Worm (Caenorhabditis elegans) whole organism, L4 larva: Measurements from ENCODE around the gene ulp-4.

Experiments
- D1046.2 ChIP-seq: fragments of 200-800 bp; sonication (Bioruptor generic); IDR thresholded peaks from 2 replicates; pipeline ENCODE4 v1.3.6; 2022; ENCODE audit warnings: missing genetic modification characterization, missing compliant biosample characterization
- F10B5.3 ChIP-seq: sonication (generic microtip); optimal IDR thresholded peaks from 2 replicates; lab custom pipeline; 2016; ENCODE audit warnings: mild to moderate bottlenecking, missing genetic modification characterization, missing compliant biosample characterization
- F37D6.2 ChIP-seq: sonication (generic microtip); optimal IDR thresholded peaks from 2 replicates; lab custom pipeline; 2016; ENCODE audit warnings: mild to moderate bottlenecking, missing genetic modification characterization, missing compliant biosample characterization
- Y105C5A.15 ChIP-seq: fragments of 200-800 bp; sonication (Bioruptor generic); IDR thresholded peaks from 2 replicates; pipeline ENCODE4 v1.3.6; 2022; ENCODE audit warnings: missing genetic modification characterization, missing compliant biosample characterization
- Y48G9A.11 ChIP-seq: fragments of 200-800 bp; sonication (Bioruptor generic); IDR thresholded peaks from 2 replicates; pipeline ENCODE4 v1.3.6; 2022; ENCODE audit warnings: missing genetic modification reagents, missing genetic modification characterization, missing compliant biosample characterization
- Y5F2A.4 ChIP-seq: fragments of 200-800 bp; sonication (Bioruptor generic); optimal IDR thresholded peaks from 2 replicates; lab custom pipeline; 2018; ENCODE audit warnings: mild to moderate bottlenecking, missing genetic modification characterization, missing compliant biosample characterization
- Y75B8A.6 ChIP-seq: fragments of 200-800 bp; sonication (Bioruptor generic); IDR thresholded peaks from 2 replicates; pipeline ENCODE4 v1.3.6; 2022; ENCODE audit warnings: missing genetic modification reagents, missing genetic modification characterization, missing compliant biosample characterization
- ZK337.2 ChIP-seq: fragments of 200-800 bp; sonication (Bioruptor generic); IDR thresholded peaks from 2 replicates; pipeline ENCODE4 v1.3.6; 2022; ENCODE audit warnings: missing genetic modification reagents, missing genetic modification characterization, missing compliant biosample characterization
- aly-2 ChIP-seq: sonication (generic microtip); optimal IDR thresholded peaks from 2 replicates; lab custom pipeline; 2018; ENCODE audit warnings: missing biosample characterization, missing genetic modification characterization
- attf-4 ChIP-seq: sonication (generic microtip); optimal IDR thresholded peaks from 3 replicates; lab custom pipeline; 2017; ENCODE audit warnings: missing biosample characterization, missing genetic modification characterization
- ceh-32 ChIP-seq: sonication (generic microtip); optimal IDR thresholded peaks from 2 replicates; lab custom pipeline; 2016; ENCODE audit warnings: mild to moderate bottlenecking, missing genetic modification characterization, missing compliant biosample characterization; ENCODE audit not compliant: poor library complexity
- ces-1 ChIP-seq: fragments of 150-350 bp; sonication (generic microtip); optimal IDR thresholded peaks from 4 replicates; lab custom pipeline; 2014; ENCODE audit warnings: missing biosample characterization, missing genetic modification reagents, missing genetic modification characterization
- cey-2 ChIP-seq: sonication (generic microtip); optimal IDR thresholded peaks from 3 replicates; lab custom pipeline; 2017; ENCODE audit warnings: missing genetic modification characterization, mild to moderate bottlenecking, missing compliant biosample characterization, antibody characterized with exemption, borderline replicate concordance; ENCODE audit not compliant: insufficient read depth
- daf-16 ChIP-seq, 3 experiments: sonication (generic microtip); optimal IDR thresholded peaks; 2 replicates each; lab custom pipeline; 2016 to 2017; ENCODE audit warnings: missing genetic modification characterization in 3 of 3, missing genetic modification reagents in 3 of 3, mild to moderate bottlenecking in 2 of 3, missing compliant biosample characterization in 2 of 3, missing biosample characterization in 1 of 3, moderate library complexity in 1 of 3
- daf-19 ChIP-seq: fragments of 200-800 bp; sonication (Bioruptor generic); conservative IDR thresholded peaks from 2 replicates; pipeline ENCODE4 v1.3.6; 2022; ENCODE audit warnings: missing genetic modification characterization, missing compliant biosample characterization
- dmd-8 ChIP-seq: fragments of 200-800 bp; sonication (Bioruptor generic); IDR thresholded peaks from 2 replicates; pipeline ENCODE4 v1.3.6; 2022; ENCODE audit warnings: missing genetic modification characterization, missing compliant biosample characterization
- dpl-1 ChIP-seq: fragments of 150-350 bp; optimal IDR thresholded peaks from 2 replicates; lab custom pipeline; 2014; ENCODE audit warnings: missing biosample characterization, missing genetic modification reagents, missing genetic modification characterization
- fkh-10 ChIP-seq: fragments of 150-350 bp; optimal IDR thresholded peaks from 2 replicates; lab custom pipeline; 2014; ENCODE audit warnings: missing biosample characterization, missing genetic modification reagents, missing genetic modification characterization
- hlh-11 ChIP-seq: fragments of 200-800 bp; sonication (Bioruptor generic); optimal IDR thresholded peaks from 2 replicates; lab custom pipeline; 2018; ENCODE audit warnings: mild to moderate bottlenecking, missing genetic modification characterization, missing compliant biosample characterization
- hlh-30 ChIP-seq: sonication (generic microtip); optimal IDR thresholded peaks from 2 replicates; lab custom pipeline; 2017; ENCODE audit warnings: antibody characterized with exemption, mild to moderate bottlenecking, missing genetic modification characterization, missing compliant biosample characterization; ENCODE audit not compliant: insufficient read depth
- hmg-1.1 ChIP-seq: fragments of 200-800 bp; sonication (Bioruptor generic); IDR thresholded peaks from 2 replicates; pipeline ENCODE4 v1.3.6; 2022; ENCODE audit warnings: missing genetic modification reagents, missing genetic modification characterization, missing compliant biosample characterization
- jun-1 ChIP-seq: fragments of 150-350 bp; optimal IDR thresholded peaks from 2 replicates; lab custom pipeline; 2014; ENCODE audit warnings: missing biosample characterization, missing genetic modification reagents, missing genetic modification characterization
- lim-7 ChIP-seq: fragments of 200-800 bp; sonication (Bioruptor generic); IDR thresholded peaks from 2 replicates; pipeline ENCODE4 v1.3.6; 2022; ENCODE audit warnings: missing genetic modification characterization, missing compliant biosample characterization
- lin-1 ChIP-seq: fragments of 200-800 bp; sonication (Bioruptor generic); IDR thresholded peaks from 2 replicates; pipeline ENCODE4 v1.3.6; 2022; ENCODE audit warnings: missing genetic modification reagents, missing genetic modification characterization, missing compliant biosample characterization
- lin-29 ChIP-seq: fragments of 200-800 bp; sonication (Bioruptor generic); IDR thresholded peaks from 2 replicates; pipeline ENCODE4 v1.3.6; 2022; ENCODE audit warnings: missing genetic modification reagents, missing genetic modification characterization, missing compliant biosample characterization
- lsy-2 ChIP-seq, 2 experiments: fragments of 150-350 bp in 1 of 2; sonication (generic microtip) in 1 of 2; optimal IDR thresholded peaks; 2 replicates each; lab custom pipeline; 2014 to 2017; ENCODE audit warnings: missing biosample characterization in 2 of 2, missing genetic modification characterization in 2 of 2
- madf-5 ChIP-seq, 2 experiments: fragments of 200-800 bp; sonication (Bioruptor generic); IDR thresholded peaks; 2 replicates each; pipeline ENCODE4 v1.3.6; 2022; ENCODE audit warnings: missing compliant biosample characterization in 2 of 2, missing genetic modification characterization in 2 of 2
- madf-9 ChIP-seq: fragments of 200-800 bp; sonication (Bioruptor generic); conservative IDR thresholded peaks from 2 replicates; pipeline ENCODE4 v1.3.6; 2022; ENCODE audit warnings: missing genetic modification reagents, missing genetic modification characterization, missing compliant biosample characterization
- mdt-29 ChIP-seq: fragments of 200-800 bp; sonication (Bioruptor generic); IDR thresholded peaks from 2 replicates; pipeline ENCODE4 v1.3.6; 2022; ENCODE audit warnings: missing genetic modification reagents, missing genetic modification characterization, missing compliant biosample characterization
- mep-1 ChIP-seq: fragments of 150-350 bp; sonication (generic microtip); optimal IDR thresholded peaks from 3 replicates; lab custom pipeline; 2014; ENCODE audit warnings: missing biosample characterization, missing genetic modification characterization
- mes-2 ChIP-seq: sonication (generic microtip); optimal IDR thresholded peaks from 2 replicates; lab custom pipeline; 2016; ENCODE audit warnings: missing genotype, mild to moderate bottlenecking, missing genetic modification characterization, missing compliant biosample characterization; ENCODE audit not compliant: poor library complexity, severe bottlenecking
- nhr-10 ChIP-seq: fragments of 150-350 bp; optimal IDR thresholded peaks from 2 replicates; lab custom pipeline; 2014; ENCODE audit warnings: missing biosample characterization, missing genetic modification characterization
- nhr-25 ChIP-seq: sonication (generic microtip); optimal IDR thresholded peaks from 2 replicates; lab custom pipeline; 2017; ENCODE audit warnings: missing genetic modification characterization, mild to moderate bottlenecking, missing compliant biosample characterization, antibody characterized with exemption, moderate library complexity, borderline replicate concordance; ENCODE audit not compliant: insufficient read depth
- nhr-42 ChIP-seq: fragments of 200-800 bp; sonication (Bioruptor generic); IDR thresholded peaks from 2 replicates; pipeline ENCODE4 v1.3.6; 2022; ENCODE audit warnings: missing genetic modification characterization, missing compliant biosample characterization
- nhr-6 ChIP-seq: fragments of 150-350 bp; optimal IDR thresholded peaks from 2 replicates; lab custom pipeline; 2014; ENCODE audit warnings: missing biosample characterization, missing genetic modification characterization
- pha-4 ChIP-seq, 2 experiments: fragments of 150-350 bp in 1 of 2; fragments of 200-800 bp in 1 of 2; sonication (Bioruptor generic) in 1 of 2; IDR thresholded peaks in 1 of 2; optimal IDR thresholded peaks in 1 of 2; 2 replicates each; pipeline versions ENCODE4 v1.3.6 to Lab custom; 2014 to 2022; ENCODE audit warnings: missing genetic modification characterization in 2 of 2, missing genetic modification reagents in 2 of 2, missing biosample characterization in 1 of 2, missing compliant biosample characterization in 1 of 2
- php-3 ChIP-seq: fragments of 200-800 bp; sonication (Bioruptor generic); IDR thresholded peaks from 2 replicates; pipeline ENCODE4 v1.3.6; 2022; ENCODE audit warnings: missing genetic modification reagents, missing genetic modification characterization, missing compliant biosample characterization
- saeg-2 ChIP-seq: fragments of 200-800 bp; sonication (Bioruptor generic); IDR thresholded peaks from 2 replicates; pipeline ENCODE4 v1.3.6; 2022; ENCODE audit warnings: missing genetic modification reagents, missing genetic modification characterization, missing compliant biosample characterization
- snpc-4 ChIP-seq: fragments of 150-350 bp; optimal IDR thresholded peaks from 2 replicates; lab custom pipeline; 2014; ENCODE audit warnings: missing biosample characterization, missing genetic modification characterization
- spr-1 ChIP-seq: sonication (generic microtip); optimal IDR thresholded peaks from 2 replicates; lab custom pipeline; 2016; ENCODE audit warnings: mild to moderate bottlenecking, missing genetic modification characterization, missing compliant biosample characterization
- unc-62 ChIP-seq, 3 experiments: fragments of 150-350 bp in 1 of 3; sonication (generic microtip); optimal IDR thresholded peaks in 2 of 3; peaks in 1 of 3; 1 replicate in 1 of 3; 2 replicates in 2 of 3; lab custom pipeline; 2014 to 2017; ENCODE audit warnings: missing biosample characterization in 3 of 3, missing genetic modification characterization in 3 of 3, missing genetic modification reagents in 3 of 3, missing genotype in 1 of 3
- vab-7 ChIP-seq: fragments of 200-800 bp; sonication (Bioruptor generic); IDR thresholded peaks from 2 replicates; pipeline ENCODE4 v1.3.6; 2022; ENCODE audit warnings: missing genetic modification reagents, missing genetic modification characterization, missing compliant biosample characterization
- zag-1 ChIP-seq: fragments of 150-350 bp; optimal IDR thresholded peaks from 2 replicates; lab custom pipeline; 2014; ENCODE audit warnings: missing biosample characterization, missing genetic modification characterization
- zfp-3 ChIP-seq: fragments of 200-800 bp; sonication (Bioruptor generic); conservative IDR thresholded peaks from 2 replicates; pipeline ENCODE4 v1.3.6; 2022; ENCODE audit warnings: missing genetic modification reagents, missing genetic modification characterization, missing compliant biosample characterization
- ztf-11 ChIP-seq: fragments of 150-350 bp; optimal IDR thresholded peaks from 2 replicates; lab custom pipeline; 2014; ENCODE audit warnings: missing biosample characterization, missing genetic modification characterization
- ztf-7 ChIP-seq: fragments of 150-350 bp; optimal IDR thresholded peaks from 2 replicates; lab custom pipeline; 2014; ENCODE audit warnings: missing biosample characterization, missing genetic modification characterization

Gene ulp-4

DNA sequence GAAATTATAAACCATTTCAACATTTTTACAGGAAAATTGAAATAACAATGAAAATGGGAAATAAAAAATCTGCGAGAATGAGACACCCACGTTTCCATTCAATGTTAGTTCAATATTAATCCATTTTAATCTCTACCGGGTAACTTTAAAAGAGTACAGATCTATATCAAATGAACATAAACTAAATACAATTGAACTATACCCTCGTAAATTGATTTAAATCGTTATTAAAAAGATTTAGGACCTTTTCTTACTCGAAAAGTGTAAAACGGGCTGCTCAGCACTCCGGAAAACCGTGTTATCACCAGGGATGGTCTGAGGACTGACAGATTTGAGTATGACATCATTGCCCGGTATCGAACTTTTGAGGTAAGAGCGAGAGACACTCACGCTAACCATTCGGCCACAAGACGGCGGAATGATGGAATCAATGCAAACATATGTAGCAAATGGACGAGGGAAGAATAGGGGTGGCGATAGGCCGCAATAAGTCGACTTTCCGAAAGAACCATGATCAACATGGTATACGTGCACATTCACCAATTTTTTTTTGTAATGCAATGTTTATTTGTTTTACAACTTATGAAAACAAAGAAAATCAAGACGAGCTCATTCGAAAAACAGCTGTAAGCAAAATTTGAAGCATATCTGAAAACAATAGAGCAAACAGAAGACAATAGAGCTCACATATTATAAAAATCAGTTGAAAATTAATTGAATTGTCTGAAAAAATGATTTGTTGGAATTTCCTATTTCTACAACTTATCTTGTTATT lies 22.7 kb upstream of the ulp-4 start, which contains the start of the genes chst-1 and C41C4.9 (continued):
- TF ChIP-seq D1046.2: peak; percentile 81; the same call in 1 of the 2 replicates
- TF ChIP-seq nhr-6 (tag; lab: Kevin White, UChicago): peak; percentile 79
- TF ChIP-seq aly-2 (tag; lab: Kevin White, UChicago): peak; percentile 79
- TF ChIP-seq madf-9 (GFP tag; lab: Robert Waterston, UW): peak; percentile 90
- TF ChIP-seq hmg-1.1 (GFP tag; lab: Robert Waterston, UW): peak; percentile 76
- TF ChIP-seq mes-2 (tag; lab: Kevin White, UChicago): peak; percentile 91
- peak; percentile 89 to 91; a peak in 3 of 4 replicates for TF ChIP-seq madf-5 (GFP tag; IDR thresholded peaks at IDR 0.05; lab: Robert Waterston, UW)
- TF ChIP-seq lin-29 (GFP tag; lab: Robert Waterston, UW): peak; percentile 51; the same call in 1 of the 2 replicates
- TF ChIP-seq daf-19: peak; percentile 87
- peak; percentile 53 for TF ChIP-seq dpl-1 (GFP tag; lab: Kevin White, UChicago)
- peak; percentile 96 for TF ChIP-seq lin-1 (GFP tag; lab: Robert Waterston, UW)
- no peak; the same call in 1 of the 2 replicates for TF ChIP-seq saeg-2 (GFP tag; lab: Robert Waterston, UW)
- peak; percentile 84; the same call in 1 of the 2 replicates for TF ChIP-seq Y48G9A.11
- peak; percentile 86 for TF ChIP-seq Y5F2A.4 (GFP tag; lab: Kevin White, UChicago)
- peak; percentile 95 for TF ChIP-seq Y105C5A.15
- TF ChIP-seq daf-16 (GFP tag; optimal IDR thresholded peaks at IDR 0.05; lab: Kevin White, UChicago): peak; percentile 77 to 84
- TF ChIP-seq daf-16 (tag; optimal IDR thresholded peaks at IDR 0.05; lab: Kevin White, UChicago): peak; percentile 69
- peak; percentile 66; the same call in 1 of the 2 replicates for TF ChIP-seq ZK337.2 (GFP tag; lab: Robert Waterston, UW)
- no peak for TF ChIP-seq zag-1 (tag; lab: Kevin White, UChicago)
- peak; percentile 76; the same call in 1 of the 2 replicates for TF ChIP-seq mdt-29 (GFP tag; lab: Robert Waterston, UW)
- peak; percentile 94 for TF ChIP-seq vab-7 (GFP tag; lab: Robert Waterston, UW)
- TF ChIP-seq unc-62 (GFP tag; optimal IDR thresholded peaks at IDR 0.05 in 1 of 2; lab: Kevin White, UChicago): peak in 1 of 2 experiments; percentile 89
- no peak for TF ChIP-seq unc-62 (tag; optimal IDR thresholded peaks at IDR 0.05; lab: Kevin White, UChicago)
- peak; percentile 82 for TF ChIP-seq spr-1 (tag; lab: Kevin White, UChicago)
- no peak; the same call in none of the 2 replicates for TF ChIP-seq nhr-42 (GFP tag; lab: Robert Waterston, UW)
- TF ChIP-seq lim-7: peak; percentile 98; the same call in 1 of the 2 replicates
- TF ChIP-seq hlh-30 (tag; lab: Kevin White, UChicago): peak; percentile 71
- no peak for TF ChIP-seq fkh-10 (GFP tag; lab: Kevin White, UChicago)
- peak; percentile 48 for TF ChIP-seq F10B5.3 (tag; lab: Kevin White, UChicago)
- peak; percentile 60 for TF ChIP-seq ztf-7 (tag; lab: Kevin White, UChicago)
- TF ChIP-seq php-3 (GFP tag; lab: Robert Waterston, UW): peak; percentile 90
- no peak for TF ChIP-seq ztf-11 (tag; lab: Kevin White, UChicago)
- TF ChIP-seq ces-1 (GFP tag; lab: Kevin White, UChicago): no peak
- peak; percentile 99 for TF ChIP-seq dmd-8 (GFP tag; lab: Robert Waterston, UW)
- peak; percentile 83 for TF ChIP-seq zfp-3 (GFP tag; lab: Robert Waterston, UW)
- peak; percentile 74 for TF ChIP-seq hlh-11 (tag; lab: Kevin White, UChicago)
- TF ChIP-seq Y75B8A.6 (GFP tag; lab: Robert Waterston, UW): 0 out of 2 replicates have a peak, but pooled peaks have one; percentile 56
- peak; percentile 71 for TF ChIP-seq nhr-25 (tag; lab: Kevin White, UChicago)
- TF ChIP-seq cey-2 (tag; lab: Kevin White, UChicago): no peak
- TF ChIP-seq jun-1 (tag; lab: Kevin White, UChicago): no peak
- peak; percentile 33 for TF ChIP-seq F37D6.2 (tag; lab: Kevin White, UChicago)
- TF ChIP-seq attf-4: no peak
- peak; percentile 78 for TF ChIP-seq mep-1 (tag; lab: Kevin White, UChicago)
- TF ChIP-seq snpc-4 (tag; lab: Kevin White, UChicago): peak; percentile 3
- peak in 1 of 2 experiments; percentile 59 for TF ChIP-seq lsy-2 (tag; optimal IDR thresholded peaks at IDR 0.05; lab: Kevin White, UChicago)
- TF ChIP-seq ceh-32 (tag; lab: Kevin White, UChicago): no peak
- peak; percentile 87 for TF ChIP-seq pha-4 (GFP tag; IDR thresholded peaks at IDR 0.05; lab: Robert Waterston, UW)
- TF ChIP-seq pha-4 (tag; optimal IDR thresholded peaks at IDR 0.05; lab: Kevin White, UChicago): no peak
- TF ChIP-seq nhr-10 (tag; lab: Kevin White, UChicago): no peak
